Worm (Caenorhabditis elegans) whole organism, L2 larva: ENCODE measurements around the gene Y51H7C.10.

ENCODE experiments used
- ZK546.5 ChIP-seq: sonication (generic microtip); optimal IDR thresholded peaks from 2 replicates; lab custom pipeline; 2017; ENCODE audit warnings: missing biosample characterization, missing genetic modification characterization
- ama-1 ChIP-seq: fragments of 150-350 bp; optimal IDR thresholded peaks from 2 replicates; lab custom pipeline; 2018; ENCODE audit warnings: inconsistent platforms
- ceh-16 ChIP-seq: fragments of 150-350 bp; optimal IDR thresholded peaks from 2 replicates; lab custom pipeline; 2014; ENCODE audit warnings: missing biosample characterization, missing genetic modification characterization
- egl-27 ChIP-seq: sonication (generic microtip); optimal IDR thresholded peaks from 3 replicates; lab custom pipeline; 2017; ENCODE audit warnings: missing biosample characterization, missing genetic modification reagents, missing genetic modification characterization
- lin-11 ChIP-seq: fragments of 150-350 bp; sonication (generic microtip); optimal IDR thresholded peaks from 2 replicates; lab custom pipeline; 2014; ENCODE audit warnings: missing biosample characterization, missing genetic modification characterization, inconsistent platforms, mixed read lengths
- lsy-2 ChIP-seq, 2 experiments: fragments of 150-350 bp in 1 of 2; sonication (generic microtip) in 1 of 2; optimal IDR thresholded peaks; 2 replicates each; lab custom pipeline; 2014 to 2017; ENCODE audit warnings: missing biosample characterization in 2 of 2, missing genetic modification characterization in 2 of 2
- nhr-10 ChIP-seq: sonication (generic microtip); optimal IDR thresholded peaks from 2 replicates; lab custom pipeline; 2017; ENCODE audit warnings: missing biosample characterization, missing genetic modification characterization
- nhr-11 ChIP-seq: fragments of 150-350 bp; optimal IDR thresholded peaks from 2 replicates; lab custom pipeline; 2014; ENCODE audit warnings: missing biosample characterization, missing genetic modification characterization
- nhr-237 ChIP-seq: fragments of 150-350 bp; optimal IDR thresholded peaks from 2 replicates; lab custom pipeline; 2014; ENCODE audit warnings: missing biosample characterization, missing genetic modification characterization
- nhr-25 ChIP-seq: fragments of 150-350 bp; sonication (generic microtip); optimal IDR thresholded peaks from 3 replicates; lab custom pipeline; 2014; ENCODE audit warnings: missing biosample characterization, missing genetic modification characterization
- skn-1 ChIP-seq: sonication (generic microtip); optimal IDR thresholded peaks from 2 replicates; lab custom pipeline; 2017; ENCODE audit warnings: missing biosample characterization, missing genetic modification characterization

DNA sequence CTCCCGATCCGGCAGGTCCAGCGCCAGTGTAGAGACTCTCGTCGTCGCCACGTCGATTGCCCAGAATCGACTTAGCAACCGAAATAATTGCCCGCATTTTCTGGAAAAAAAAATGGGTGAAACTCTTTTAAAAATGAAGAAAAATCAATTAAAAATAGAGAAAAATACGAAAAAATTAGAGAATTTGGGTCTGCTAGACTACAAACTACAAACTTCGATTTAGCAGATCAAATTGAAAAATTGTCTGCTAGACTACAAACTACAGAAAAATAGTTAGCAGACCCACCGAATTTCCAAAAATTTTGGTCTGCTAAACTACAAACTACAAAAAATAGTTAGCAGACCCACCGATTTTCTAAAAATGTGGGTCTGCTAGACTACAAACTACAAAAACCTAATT lies 48.7 kb downstream of the Y51H7C.10 start, which contains the start of gene rog-1:
- TF ChIP-seq nhr-10 (tag; lab: Kevin White, UChicago) (no peak), nhr-237 (tag; lab: Kevin White, UChicago) (no peak), ama-1 (lab: Kevin White, UChicago) (no peak), lin-11 (no peak), skn-1 (no peak), egl-27 (tag; lab: Kevin White, UChicago) (no peak), nhr-11 (tag; lab: Kevin White, UChicago) (no peak), ZK546.5 (no peak), lsy-2 (tag; optimal IDR thresholded peaks at IDR 0.05; lab: Kevin White, UChicago) (no peak), nhr-25 (tag; lab: Kevin White, UChicago) (no peak), ceh-16 (no peak)
